Fruit fly (Drosophila melanogaster) whole organism, embryonic: Measurements from ENCODE around the gene CG13026.

Source experiments
- ATbp ChIP-seq: fragments of 200-800 bp; sonication (Bioruptor generic); optimal IDR thresholded peaks from 2 replicates; lab custom pipeline; 2017; ENCODE audit warnings: missing biosample characterization, mild to moderate bottlenecking, missing genetic modification characterization, missing genetic modification reagents
- B-H2 ChIP-seq: fragments of 200-800 bp; sonication (Bioruptor generic); optimal IDR thresholded peaks from 2 replicates; lab custom pipeline; 2018; ENCODE audit warnings: missing biosample characterization, mild to moderate bottlenecking, missing genetic modification characterization
- C15 ChIP-seq: fragments of 200-800 bp; sonication (Bioruptor generic); IDR thresholded peaks from 3 replicates; pipeline ENCODE4 v1.3.6; 2022; ENCODE audit warnings: missing biosample characterization, missing genetic modification characterization
- CG10543 ChIP-seq: fragments of 200-800 bp; sonication (Bioruptor generic); optimal IDR thresholded peaks from 3 replicates; lab custom pipeline; 2017; ENCODE audit warnings: missing biosample characterization, mild to moderate bottlenecking, missing genetic modification characterization, moderate library complexity
- CG12155 ChIP-seq: fragments of 200-800 bp; sonication (Bioruptor generic); optimal IDR thresholded peaks from 3 replicates; lab custom pipeline; 2016; ENCODE audit warnings: missing biosample characterization, missing genetic modification characterization
- CG12299 ChIP-seq: fragments of 200-800 bp; sonication (Bioruptor generic); optimal IDR thresholded peaks from 2 replicates; lab custom pipeline; 2018; ENCODE audit warnings: missing biosample characterization, mild to moderate bottlenecking, missing genetic modification characterization
- CG14667 ChIP-seq: fragments of 200-800 bp; sonication (Bioruptor generic); IDR thresholded peaks from 2 replicates; pipeline ENCODE4 v1.3.6; 2022; ENCODE audit warnings: missing biosample characterization, missing genetic modification characterization
- CG17829 ChIP-seq: fragments of 200-800 bp; optimal IDR thresholded peaks from 2 replicates; lab custom pipeline; 2019; ENCODE audit warnings: missing biosample characterization, mild to moderate bottlenecking, missing genetic modification characterization, moderate library complexity
- CG18262 ChIP-seq: fragments of 200-800 bp; optimal IDR thresholded peaks from 3 replicates; lab custom pipeline; 2019; ENCODE audit warnings: missing biosample characterization, mild to moderate bottlenecking, missing genetic modification characterization, moderate library complexity
- CG1832 ChIP-seq: fragments of 200-800 bp; sonication (Bioruptor generic); optimal IDR thresholded peaks from 2 replicates; lab custom pipeline; 2017; ENCODE audit warnings: missing biosample characterization, mild to moderate bottlenecking, missing genetic modification characterization, inconsistent platforms
- CG18599 ChIP-seq: fragments of 200-800 bp; sonication (Bioruptor generic); optimal IDR thresholded peaks from 3 replicates; lab custom pipeline; 2017; ENCODE audit warnings: missing biosample characterization, missing genetic modification characterization, mild to moderate bottlenecking, moderate library complexity, missing genetic modification reagents
- CG3838 ChIP-seq: fragments of 200-800 bp; sonication (Bioruptor generic); optimal IDR thresholded peaks from 3 replicates; lab custom pipeline; 2016; ENCODE audit warnings: missing biosample characterization, missing genetic modification characterization
- CG3847 ChIP-seq: fragments of 200-800 bp; sonication (Bioruptor generic); IDR thresholded peaks from 2 replicates; pipeline ENCODE4 v1.3.6; 2022; ENCODE audit warnings: missing biosample characterization, missing genetic modification characterization
- CG6254 ChIP-seq: fragments of 200-800 bp; sonication (Bioruptor generic); optimal IDR thresholded peaks from 3 replicates; lab custom pipeline; 2017; ENCODE audit warnings: mild to moderate bottlenecking, missing biosample characterization, missing genetic modification reagents, missing genetic modification characterization
- CG7372 ChIP-seq: fragments of 200-800 bp; sonication (Bioruptor generic); IDR thresholded peaks from 2 replicates; pipeline ENCODE4 v1.3.6; 2022; ENCODE audit warnings: missing biosample characterization, missing genetic modification characterization
- CG8290 ChIP-seq, 3 experiments: fragments of 200-800 bp; sonication (Bioruptor generic); optimal IDR thresholded peaks; 2 replicates each; lab custom pipeline; 2016 to 2019; ENCODE audit warnings: missing biosample characterization in 3 of 3, missing genetic modification characterization in 3 of 3, mild to moderate bottlenecking in 2 of 3, moderate library complexity in 1 of 3
- CG8924 ChIP-seq: fragments of 200-800 bp; optimal IDR thresholded peaks from 3 replicates; lab custom pipeline; 2019; ENCODE audit warnings: missing biosample characterization, mild to moderate bottlenecking, missing genetic modification characterization, moderate library complexity
- CG9817 ChIP-seq: fragments of 200-800 bp; sonication (Bioruptor generic); optimal IDR thresholded peaks from 2 replicates; lab custom pipeline; 2018; ENCODE audit warnings: missing biosample characterization, mild to moderate bottlenecking, missing genetic modification characterization, moderate library complexity
- Dek ChIP-seq: fragments of 200-800 bp; sonication (Bioruptor generic); optimal IDR thresholded peaks from 3 replicates; lab custom pipeline; 2019; ENCODE audit warnings: missing biosample characterization, mild to moderate bottlenecking, missing genetic modification characterization, moderate library complexity
- Eip74EF ChIP-seq, 2 experiments: fragments of 200-800 bp in 1 of 2; fragments of >200 bp in 1 of 2; sonication (Bioruptor generic) in 1 of 2; optimal IDR thresholded peaks; 2 replicates each; lab custom pipeline; 2017 to 2019; ENCODE audit warnings: missing biosample characterization in 2 of 2, missing genetic modification characterization in 2 of 2, mild to moderate bottlenecking in 1 of 2, moderate library complexity in 1 of 2
- Elba2 ChIP-seq: fragments of 200-800 bp; sonication (Bioruptor generic); optimal IDR thresholded peaks from 3 replicates; lab custom pipeline; 2016; ENCODE audit warnings: missing biosample characterization, missing genetic modification characterization
- Ets65A ChIP-seq: fragments of 200-800 bp; sonication (Bioruptor generic); peaks from one replicate; lab custom pipeline; 2016; ENCODE audit warnings: missing biosample characterization, missing genetic modification characterization
- GATAe ChIP-seq: fragments of 200-800 bp; sonication (Bioruptor generic); conservative IDR thresholded peaks from 2 replicates; pipeline ENCODE4 v1.3.6; 2022; ENCODE audit warnings: missing biosample characterization, missing genetic modification characterization
- HLH4C ChIP-seq: fragments of 200-800 bp; sonication (Bioruptor generic); IDR thresholded peaks from 3 replicates; pipeline ENCODE4 v1.3.6; 2022; ENCODE audit warnings: missing biosample characterization, missing genetic modification characterization; ENCODE audit not compliant: partially characterized antibody
- Hr78 ChIP-seq, 2 experiments: fragments of 200-800 bp in 1 of 2; fragments of >200 bp in 1 of 2; sonication (Bioruptor generic) in 1 of 2; optimal IDR thresholded peaks; 2 replicates each; lab custom pipeline; 2017 to 2019; ENCODE audit warnings: missing biosample characterization in 2 of 2, missing genetic modification characterization in 2 of 2, mild to moderate bottlenecking in 1 of 2, moderate library complexity in 1 of 2
- Kr ChIP-seq: fragments of 200-800 bp; sonication (Bioruptor generic); optimal IDR thresholded peaks from 2 replicates; lab custom pipeline; 2017; ENCODE audit warnings: missing biosample characterization, mild to moderate bottlenecking, missing genetic modification characterization
- Mad ChIP-seq: fragments of 200-800 bp; sonication (Bioruptor generic); optimal IDR thresholded peaks from 2 replicates; lab custom pipeline; 2016; ENCODE audit warnings: missing biosample characterization, missing genetic modification characterization
- Mrtf ChIP-seq: fragments of 200-800 bp; sonication (Bioruptor generic); IDR thresholded peaks from 3 replicates; pipeline ENCODE4 v1.3.6; 2022; ENCODE audit warnings: missing biosample characterization, missing genetic modification characterization
- Xrp1 ChIP-seq: fragments of 200-800 bp; sonication (Bioruptor generic); IDR thresholded peaks from 2 replicates; pipeline ENCODE4 v1.3.6; 2022; ENCODE audit warnings: missing biosample characterization, missing genetic modification characterization
- ab ChIP-seq: fragments of 200-800 bp; sonication (Bioruptor generic); optimal IDR thresholded peaks from 2 replicates; lab custom pipeline; 2016; ENCODE audit warnings: missing biosample characterization, missing genetic modification characterization
- ara ChIP-seq: fragments of 200-800 bp; sonication (Bioruptor generic); IDR thresholded peaks from 2 replicates; pipeline ENCODE4 v1.3.6; 2022; ENCODE audit warnings: missing biosample characterization, missing genetic modification characterization
- ato ChIP-seq: fragments of 200-800 bp; sonication (Bioruptor generic); IDR thresholded peaks from 2 replicates; pipeline ENCODE4 v1.3.6; 2022; ENCODE audit warnings: missing biosample characterization, missing genetic modification characterization; ENCODE audit not compliant: partially characterized antibody
- az2 ChIP-seq: fragments of 200-800 bp; sonication (Bioruptor generic); optimal IDR thresholded peaks from 3 replicates; lab custom pipeline; 2016; ENCODE audit warnings: missing biosample characterization, missing genetic modification characterization
- bcd ChIP-seq: fragments of 200-800 bp; sonication (Bioruptor generic); optimal IDR thresholded peaks from 2 replicates; lab custom pipeline; 2017; ENCODE audit warnings: missing biosample characterization, mild to moderate bottlenecking, missing genetic modification characterization
- bigmax ChIP-seq: fragments of 200-800 bp; sonication (Bioruptor generic); optimal IDR thresholded peaks from 2 replicates; lab custom pipeline; 2018; ENCODE audit warnings: missing biosample characterization, mild to moderate bottlenecking, missing genetic modification characterization
- btn ChIP-seq: fragments of 200-800 bp; sonication (Bioruptor generic); optimal IDR thresholded peaks from 2 replicates; lab custom pipeline; 2016; ENCODE audit warnings: missing biosample characterization, missing genetic modification characterization
- chinmo ChIP-seq: fragments of 200-800 bp; sonication (Bioruptor generic); IDR thresholded peaks from 4 replicates; pipeline ENCODE4 v1.3.6; 2022; ENCODE audit warnings: missing biosample characterization, missing genetic modification characterization; ENCODE audit not compliant: partially characterized antibody
- ci ChIP-seq: fragments of 200-800 bp; sonication (Bioruptor generic); IDR thresholded peaks from 3 replicates; pipeline ENCODE4 v1.3.6; 2022; ENCODE audit warnings: missing biosample characterization, missing genetic modification characterization
- corto ChIP-seq: fragments of 200-800 bp; sonication (Bioruptor generic); optimal IDR thresholded peaks from 2 replicates; lab custom pipeline; 2016; ENCODE audit warnings: missing biosample characterization, mild to moderate bottlenecking, missing genetic modification characterization, moderate library complexity
- da ChIP-seq: fragments of 200-800 bp; sonication (Bioruptor generic); optimal IDR thresholded peaks from 2 replicates; lab custom pipeline; 2016; ENCODE audit warnings: missing biosample characterization, missing genetic modification characterization
- dm ChIP-seq: fragments of 200-800 bp; sonication (Bioruptor generic); optimal IDR thresholded peaks from 3 replicates; lab custom pipeline; 2016; ENCODE audit warnings: missing biosample characterization, missing genetic modification characterization
- fd64A ChIP-seq: fragments of 200-800 bp; sonication (Bioruptor generic); optimal IDR thresholded peaks from 3 replicates; lab custom pipeline; 2018; ENCODE audit warnings: missing biosample characterization, mild to moderate bottlenecking, missing genetic modification characterization
- gcm2 ChIP-seq: fragments of 200-800 bp; sonication (Bioruptor generic); optimal IDR thresholded peaks from 2 replicates; lab custom pipeline; 2016; ENCODE audit warnings: missing biosample characterization, missing genetic modification characterization
- mirr ChIP-seq: fragments of 200-800 bp; sonication (Bioruptor generic); optimal IDR thresholded peaks from 3 replicates; lab custom pipeline; 2018; ENCODE audit warnings: missing biosample characterization, mild to moderate bottlenecking, missing genetic modification characterization
- pros ChIP-seq: fragments of 200-800 bp; sonication (Bioruptor generic); optimal IDR thresholded peaks from 3 replicates; lab custom pipeline; 2019; ENCODE audit warnings: missing biosample characterization, mild to moderate bottlenecking, missing genetic modification characterization, moderate library complexity
- salm ChIP-seq: fragments of 200-800 bp; sonication (Bioruptor generic); optimal IDR thresholded peaks from 2 replicates; lab custom pipeline; 2018; ENCODE audit warnings: missing biosample characterization, mild to moderate bottlenecking, missing genetic modification characterization
- sd ChIP-seq: fragments of 200-800 bp; sonication (Bioruptor generic); optimal IDR thresholded peaks from 3 replicates; lab custom pipeline; 2018; ENCODE audit warnings: missing biosample characterization, mild to moderate bottlenecking, missing genetic modification characterization, moderate library complexity
- sisA ChIP-seq: fragments of 200-800 bp; sonication (Bioruptor generic); IDR thresholded peaks from 2 replicates; pipeline ENCODE4 v1.3.6; 2022; ENCODE audit warnings: missing biosample characterization, missing genetic modification characterization
- sna ChIP-seq: fragments of 200-800 bp; sonication (Bioruptor generic); IDR thresholded peaks from 2 replicates; pipeline ENCODE4 v1.3.6; 2022; ENCODE audit warnings: missing biosample characterization, missing genetic modification characterization; ENCODE audit not compliant: partially characterized antibody
- z ChIP-seq: fragments of 200-800 bp; sonication (Bioruptor generic); IDR thresholded peaks from 3 replicates; pipeline ENCODE4 v1.3.6; 2022; ENCODE audit warnings: missing biosample characterization, missing genetic modification characterization

CG13026 gene

dm6 chr3L:16702866-16703265, 23.1 kb downstream of the CG13026 start:
- TF ChIP-seq CG7372 (GFP tag; lab: Robert Waterston, UW) (no peak), salm (tag; lab: Kevin White, UChicago) (no peak), ci (GFP tag; lab: Robert Waterston, UW) (0 out of 3 replicates have a peak, but pooled peaks have one; percentile 29), GATAe (GFP tag; lab: Robert Waterston, UW) (no peak), ara (peak; percentile 42; the same call in 1 of the 2 replicates), CG1832 (GFP tag; lab: Kevin White, UChicago) (no peak), az2 (GFP tag; lab: Kevin White, UChicago) (no peak), Elba2 (GFP tag; lab: Kevin White, UChicago) (no peak), Mad (GFP tag; lab: Kevin White, UChicago) (no peak), CG12299 (tag; lab: Kevin White, UChicago) (no peak), CG12155 (GFP tag; lab: Kevin White, UChicago) (no peak), corto (GFP tag; lab: Kevin White, UChicago) (no peak), Mrtf (GFP tag; lab: Robert Waterston, UW) (no peak), C15 (GFP tag; lab: Robert Waterston, UW) (no peak), ato (GFP tag; lab: Robert Waterston, UW) (no peak), CG8290 (GFP tag; optimal IDR thresholded peaks at IDR 0.05; lab: Kevin White, UChicago) (no peak), CG8290 (tag; optimal IDR thresholded peaks at IDR 0.05; lab: Kevin White, UChicago) (peak in 1 of 2 experiments; percentile 12), CG6254 (GFP tag; lab: Kevin White, UChicago) (no peak), bigmax (GFP tag; lab: Kevin White, UChicago) (no peak), chinmo (0 out of 4 replicates have a peak, but pooled peaks have one; percentile 32), CG17829 (tag; lab: Kevin White, UChicago) (no peak), da (GFP tag; lab: Kevin White, UChicago) (no peak), CG9817 (tag; lab: Kevin White, UChicago) (no peak), CG14667 (GFP tag; lab: Robert Waterston, UW) (no peak), Hr78 (GFP tag; optimal IDR thresholded peaks at IDR 0.05; lab: Kevin White, UChicago) (peak in 1 of 2 experiments; percentile 82), bcd (no peak), btn (no peak), Ets65A (peak; percentile 52), ab (no peak), Xrp1 (GFP tag; lab: Robert Waterston, UW) (no peak), Eip74EF (GFP tag; optimal IDR thresholded peaks at IDR 0.05; lab: Kevin White, UChicago) (peak in 1 of 2 experiments; percentile 57), CG8924 (no peak), CG3847 (GFP tag; lab: Robert Waterston, UW) (no peak), dm (GFP tag; lab: Kevin White, UChicago) (no peak), fd64A (GFP tag; lab: Kevin White, UChicago) (peak; percentile 24), mirr (GFP tag; lab: Kevin White, UChicago) (peak; percentile 1), Dek (tag; lab: Kevin White, UChicago) (no peak), Kr (GFP tag; lab: Kevin White, UChicago) (no peak), gcm2 (no peak), CG18262 (tag; lab: Kevin White, UChicago) (no peak), z (GFP tag; lab: Robert Waterston, UW) (peak; percentile 85), sisA (GFP tag; lab: Robert Waterston, UW) (no peak), HLH4C (GFP tag; lab: Robert Waterston, UW) (no peak), CG10543 (GFP tag; lab: Kevin White, UChicago) (peak; percentile 66), sna (GFP tag; lab: Robert Waterston, UW) (no peak), CG3838 (no peak), CG18599 (GFP tag; lab: Kevin White, UChicago) (no peak), B-H2 (GFP tag; lab: Kevin White, UChicago) (no peak), ATbp (GFP tag; lab: Kevin White, UChicago) (no peak), pros (GFP tag; lab: Kevin White, UChicago) (peak; percentile 98), sd (tag; lab: Kevin White, UChicago) (peak; percentile 54)
